4 worm cellular contexts compared by ENCODE assay signal in genomic region chrV:14716114-14716513, ce11.
TF ChIP-seq lines count a peak whose summit lies in the region.

fbxa-147 (plus strand) TSS chrV:14716499.

TF ChIP-seq in whole organism, L1 larva, 84 proteins besides CTCF, POLR2A, EP300 and RAD21:
- peak; percentile 3 for TF ChIP-seq pax-3 (tag; optimal IDR thresholded peaks at IDR 0.05; lab: Kevin White, UChicago)
- TF ChIP-seq nhr-90 (tag; optimal IDR thresholded peaks at IDR 0.05; lab: Kevin White, UChicago; ENCODE audit: poor library complexity): no peak

TF ChIP-seq in whole organism, L3 larva, 47 proteins besides CTCF, POLR2A, EP300 and RAD21:
- TF ChIP-seq sea-2 (GFP tag; optimal IDR thresholded peaks at IDR 0.05; lab: Kevin White, UChicago) (no peak), elt-2 (tag; optimal IDR thresholded peaks at IDR 0.05; lab: Kevin White, UChicago) (peak; percentile 51)

TF ChIP-seq in whole organism, L4 larva, 104 proteins besides CTCF, POLR2A, EP300 and RAD21:
- TF ChIP-seq nhr-28 (tag; optimal IDR thresholded peaks at IDR 0.05; lab: Kevin White, UChicago) (peak; percentile 35), dmd-6 (GFP tag; IDR thresholded peaks at IDR 0.05; lab: Robert Waterston, UW) (peak; percentile 32), nhr-237 (tag; optimal IDR thresholded peaks at IDR 0.05; lab: Kevin White, UChicago) (no peak)
TF ChIP-seq in whole organism, L4 larva: peak in this region for 2.

TF ChIP-seq in whole organism, young adult, 124 proteins besides CTCF, POLR2A, EP300 and RAD21:
- TF ChIP-seq nhr-80 (tag; optimal IDR thresholded peaks at IDR 0.05; lab: Kevin White, UChicago): peak; percentile 63
- TF ChIP-seq ztf-26 (tag; optimal IDR thresholded peaks at IDR 0.05; lab: Kevin White, UChicago): no peak
